Fruit fly (Drosophila melanogaster) whole organism, adult: ENCODE data around the gene CG33158.
A peak's percentile ranks its signal among the peaks of the same experiment; 100 is the strongest.

ENCODE experiments used
- CG11617 ChIP-seq: fragments of 200-800 bp; sonication (Bioruptor generic); optimal IDR thresholded peaks from 2 replicates; lab custom pipeline; 2017; ENCODE audit warnings: mild to moderate bottlenecking, missing biosample characterization, missing genetic modification reagents, missing genetic modification characterization
- CG12768 ChIP-seq: fragments of 200-800 bp; sonication (Bioruptor generic); optimal IDR thresholded peaks from 2 replicates; lab custom pipeline; 2017; ENCODE audit warnings: missing biosample characterization, missing genetic modification characterization, mild to moderate bottlenecking, moderate library complexity, missing genetic modification reagents
- CG14711 ChIP-seq: fragments of 200-800 bp; sonication (Bioruptor generic); optimal IDR thresholded peaks from 2 replicates; lab custom pipeline; 2018; ENCODE audit warnings: missing biosample characterization, mild to moderate bottlenecking, missing genetic modification characterization, moderate library complexity
- CG1620 ChIP-seq: fragments of 200-800 bp; sonication (Bioruptor generic); optimal IDR thresholded peaks from 2 replicates; lab custom pipeline; 2016; ENCODE audit warnings: missing biosample characterization, missing genetic modification characterization
- CG33017 ChIP-seq: fragments of 200-800 bp; sonication (Bioruptor generic); optimal IDR thresholded peaks from 2 replicates; lab custom pipeline; 2018; ENCODE audit warnings: missing biosample characterization, mild to moderate bottlenecking, missing genetic modification characterization, moderate library complexity
- CG5204 ChIP-seq: fragments of 200-800 bp; sonication (Bioruptor generic); optimal IDR thresholded peaks from 2 replicates; lab custom pipeline; 2016; ENCODE audit warnings: missing biosample characterization, missing genetic modification characterization
- CG7045 ChIP-seq: fragments of 200-800 bp; sonication (Bioruptor generic); optimal IDR thresholded peaks from 2 replicates; lab custom pipeline; 2017; ENCODE audit warnings: missing biosample characterization, mild to moderate bottlenecking, missing genetic modification characterization
- CG7101 ChIP-seq: fragments of 200-800 bp; sonication (Bioruptor generic); optimal IDR thresholded peaks from 2 replicates; lab custom pipeline; 2018; ENCODE audit warnings: missing biosample characterization, mild to moderate bottlenecking, missing genetic modification characterization, moderate library complexity
- Clk ChIP-seq: fragments of 200-800 bp; sonication (Bioruptor generic); optimal IDR thresholded peaks from 2 replicates; lab custom pipeline; 2017; ENCODE audit warnings: missing biosample characterization, missing genetic modification characterization
- Crg-1 ChIP-seq: fragments of 200-800 bp; sonication (Bioruptor generic); optimal IDR thresholded peaks from 2 replicates; lab custom pipeline; 2016; ENCODE audit warnings: missing biosample characterization, missing genetic modification characterization
- Hr96 ChIP-seq: fragments of 200-800 bp; sonication (Bioruptor generic); optimal IDR thresholded peaks from 2 replicates; lab custom pipeline; 2016; ENCODE audit warnings: missing biosample characterization, missing genetic modification characterization
- Mnt ChIP-seq: fragments of 200-800 bp; sonication (Bioruptor generic); optimal IDR thresholded peaks from 2 replicates; lab custom pipeline; 2016; ENCODE audit warnings: missing biosample characterization, mild to moderate bottlenecking, missing genetic modification characterization
- bab1 ChIP-seq: fragments of 200-800 bp; sonication (Bioruptor generic); optimal IDR thresholded peaks from 3 replicates; lab custom pipeline; 2019; ENCODE audit warnings: missing biosample characterization, mild to moderate bottlenecking, missing genetic modification characterization, moderate library complexity
- cic ChIP-seq: fragments of 200-800 bp; sonication (Bioruptor generic); optimal IDR thresholded peaks from 2 replicates; lab custom pipeline; 2017; ENCODE audit warnings: missing biosample characterization, mild to moderate bottlenecking, missing genetic modification characterization, moderate library complexity
- cnc ChIP-seq, 2 experiments: fragments of >200 bp; optimal IDR thresholded peaks; 2 replicates each; lab custom pipeline; 2017
- kay ChIP-seq: fragments of 200-800 bp; sonication (Bioruptor generic); peaks from one replicate; lab custom pipeline; 2016; ENCODE audit warnings: missing biosample characterization, missing genetic modification characterization, borderline replicate concordance
- ovo ChIP-seq: fragments of 200-800 bp; sonication (Bioruptor generic); optimal IDR thresholded peaks from 2 replicates; lab custom pipeline; 2016; ENCODE audit warnings: missing biosample characterization, missing genetic modification characterization
- pad ChIP-seq: fragments of 200-800 bp; sonication (Bioruptor generic); optimal IDR thresholded peaks from 3 replicates; lab custom pipeline; 2017; ENCODE audit warnings: missing biosample characterization, missing genetic modification characterization, mild to moderate bottlenecking, moderate library complexity, missing genetic modification reagents
- tj ChIP-seq: fragments of 200-800 bp; sonication (Bioruptor generic); optimal IDR thresholded peaks from 3 replicates; lab custom pipeline; 2017; ENCODE audit warnings: missing biosample characterization, mild to moderate bottlenecking, missing genetic modification characterization, moderate library complexity
- toe ChIP-seq: fragments of 200-800 bp; sonication (Bioruptor generic); optimal IDR thresholded peaks from 2 replicates; lab custom pipeline; 2016; ENCODE audit warnings: missing biosample characterization, missing genetic modification characterization

Gene CG33158

DNA sequence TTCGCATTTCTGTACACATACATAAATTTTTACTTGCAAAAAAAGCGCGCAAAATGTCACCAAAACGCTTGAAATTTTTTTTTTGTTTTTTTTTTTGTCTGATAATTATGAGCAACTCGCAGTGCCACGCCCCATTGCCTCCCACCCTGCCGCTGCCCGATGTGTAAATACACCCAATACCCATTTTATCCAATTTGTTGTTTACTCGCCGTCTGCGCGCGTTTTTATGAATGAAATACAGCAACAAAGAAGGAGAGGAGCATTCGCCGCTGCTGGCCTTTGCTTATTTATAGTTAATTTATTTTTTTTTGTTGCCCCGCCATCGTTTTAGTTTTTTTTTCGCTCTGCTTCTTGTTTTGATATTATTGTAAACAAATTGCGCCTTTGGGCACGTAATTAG lies 58.3 kb downstream of the CG33158 start:
- no peak for TF ChIP-seq CG5204 (GFP tag; lab: Kevin White, UChicago)
- TF ChIP-seq Hr96 (GFP tag; lab: Kevin White, UChicago) = no peak
- TF ChIP-seq CG12768 = no peak
- TF ChIP-seq cnc (optimal IDR thresholded peaks at IDR 0.05; lab: Kevin White, UChicago) = no peak
- no peak for TF ChIP-seq CG14711 (tag; lab: Kevin White, UChicago)
- no peak for TF ChIP-seq CG33017
- no peak for TF ChIP-seq ovo (GFP tag; lab: Kevin White, UChicago)
- no peak for TF ChIP-seq cic (GFP tag; lab: Kevin White, UChicago)
- TF ChIP-seq CG7045 (GFP tag; lab: Kevin White, UChicago) = no peak
- TF ChIP-seq Mnt (GFP tag; lab: Kevin White, UChicago) = no peak
- TF ChIP-seq pad = no peak
- TF ChIP-seq tj = no peak
- no peak for TF ChIP-seq bab1 (GFP tag; lab: Kevin White, UChicago)
- no peak for TF ChIP-seq CG1620

DNA sequence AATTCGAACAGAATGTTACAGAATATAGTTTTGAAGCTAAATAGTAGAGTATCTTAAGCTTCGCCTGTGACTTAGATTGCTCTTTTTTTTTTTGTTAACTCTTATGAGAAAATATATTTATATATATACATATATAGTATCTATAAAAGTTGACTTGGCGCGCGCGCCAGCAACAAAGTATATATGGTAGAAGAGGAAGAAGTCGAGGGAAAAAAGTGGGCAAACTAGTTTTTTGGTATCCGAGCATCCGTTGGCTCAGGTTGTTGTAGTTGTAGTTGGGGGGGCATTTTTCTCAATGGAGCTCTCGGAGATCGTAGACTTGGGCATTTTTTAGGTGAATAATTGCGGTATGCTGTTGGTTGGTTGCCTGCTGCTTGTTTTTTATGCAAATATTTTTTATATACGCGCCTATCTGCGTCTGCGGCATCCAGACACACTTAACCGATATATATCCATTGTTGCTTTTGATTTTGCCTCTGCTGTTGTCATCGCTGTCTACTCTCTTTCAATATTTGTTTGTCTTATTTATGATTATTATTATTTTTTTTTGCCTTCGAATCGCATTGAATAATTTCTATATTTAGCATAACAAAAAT lies 59.3 kb downstream of the CG33158 start:
- no peak for TF ChIP-seq CG1620
- TF ChIP-seq CG33017 = no peak
- TF ChIP-seq ovo (GFP tag; lab: Kevin White, UChicago) = no peak
- no peak for TF ChIP-seq CG14711 (tag; lab: Kevin White, UChicago)
- TF ChIP-seq cnc (optimal IDR thresholded peaks at IDR 0.05; lab: Kevin White, UChicago) = no peak
- TF ChIP-seq CG11617 (GFP tag; lab: Kevin White, UChicago) = no peak
- TF ChIP-seq CG7101 (tag; lab: Kevin White, UChicago) = no peak
- TF ChIP-seq tj = no peak
- TF ChIP-seq bab1 (GFP tag; lab: Kevin White, UChicago) = no peak
- TF ChIP-seq Clk (GFP tag; lab: Kevin White, UChicago) = no peak
- no peak for TF ChIP-seq CG12768
- no peak for TF ChIP-seq toe

DNA sequence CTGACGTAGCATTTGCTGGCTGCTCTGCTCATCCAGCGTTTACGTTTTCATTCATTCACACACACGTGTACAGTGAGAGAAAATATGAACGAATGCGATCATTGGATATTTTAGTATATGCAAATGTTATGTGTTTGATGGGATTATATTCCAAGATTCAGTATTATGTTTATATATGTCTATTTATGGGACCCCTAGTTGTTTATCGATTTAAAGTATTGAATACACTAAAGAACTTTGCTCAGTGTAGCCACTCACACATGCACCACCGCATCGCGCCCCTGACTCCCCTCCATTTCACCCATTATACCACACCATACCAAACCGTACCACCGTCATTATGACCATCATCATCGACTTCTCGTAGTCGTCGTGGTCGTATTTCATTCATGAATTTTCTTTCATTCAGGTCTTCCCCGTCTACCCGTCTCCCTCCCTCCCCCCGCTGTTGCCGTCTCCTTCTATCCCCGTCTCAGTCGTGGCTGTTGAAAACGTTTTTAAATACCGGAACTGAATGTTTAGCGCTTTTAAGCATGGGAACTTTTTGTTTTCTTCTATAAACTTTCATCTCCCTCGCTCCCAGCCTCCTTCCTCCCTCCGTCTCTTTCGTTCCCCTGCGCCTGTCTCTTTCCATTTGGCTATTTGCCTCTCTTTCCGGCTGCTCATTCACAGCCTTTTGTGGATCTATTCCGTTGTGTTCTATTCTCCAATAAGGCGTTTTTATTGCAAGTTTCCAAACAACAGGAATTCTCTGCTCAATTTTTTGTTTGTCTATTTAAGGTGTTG lies 61.2 kb downstream of the CG33158 start:
- TF ChIP-seq bab1 (GFP tag; lab: Kevin White, UChicago) = peak; percentile 85
- TF ChIP-seq Mnt (GFP tag; lab: Kevin White, UChicago) = no peak
- TF ChIP-seq Crg-1 (GFP tag; lab: Kevin White, UChicago) = peak; percentile 11
- no peak for TF ChIP-seq kay
- TF ChIP-seq toe = no peak
- peak; percentile 51 for TF ChIP-seq pad
- peak; percentile 51 for TF ChIP-seq CG5204 (GFP tag; lab: Kevin White, UChicago)
- TF ChIP-seq CG1620 = peak; percentile 15
- no peak for TF ChIP-seq cnc (optimal IDR thresholded peaks at IDR 0.05; lab: Kevin White, UChicago)
- peak; percentile 75 for TF ChIP-seq CG14711 (tag; lab: Kevin White, UChicago)
- TF ChIP-seq CG7101 (tag; lab: Kevin White, UChicago) = peak; percentile 78
- TF ChIP-seq CG33017 = peak; percentile 18
- TF ChIP-seq ovo (GFP tag; lab: Kevin White, UChicago) = peak; percentile 1
- peak; percentile 14 for TF ChIP-seq CG11617 (GFP tag; lab: Kevin White, UChicago)
- no peak for TF ChIP-seq Clk (GFP tag; lab: Kevin White, UChicago)
- no peak for TF ChIP-seq CG12768
- peak; percentile 87 for TF ChIP-seq tj
- TF ChIP-seq cic (GFP tag; lab: Kevin White, UChicago) = peak; percentile 74
- peak; percentile 18 for TF ChIP-seq CG7045 (GFP tag; lab: Kevin White, UChicago)
- peak; percentile 50 for TF ChIP-seq Hr96 (GFP tag; lab: Kevin White, UChicago)

DNA sequence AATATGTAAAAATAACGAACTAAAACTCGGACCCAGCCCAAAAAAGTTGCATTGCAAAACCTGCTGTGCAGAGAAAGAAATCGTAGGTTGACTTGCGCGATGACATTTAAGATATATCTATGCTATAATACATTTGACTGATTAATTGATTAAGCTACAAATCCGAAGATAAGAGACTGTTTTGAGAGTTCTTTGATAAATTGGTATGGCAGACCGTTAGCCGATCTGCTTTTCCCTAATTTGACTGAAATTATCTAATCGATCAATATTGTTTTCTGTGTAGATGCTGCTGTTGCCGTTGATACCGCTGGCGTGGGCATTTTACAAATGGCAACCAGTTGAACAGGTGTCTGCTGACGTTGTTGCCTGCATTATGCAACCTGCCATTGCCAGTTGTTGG lies 62.8 kb downstream of the CG33158 start:
- TF ChIP-seq CG5204 (GFP tag; lab: Kevin White, UChicago) = peak; percentile 28
- no peak for TF ChIP-seq pad
- peak; percentile 25 for TF ChIP-seq CG7045 (GFP tag; lab: Kevin White, UChicago)

DNA sequence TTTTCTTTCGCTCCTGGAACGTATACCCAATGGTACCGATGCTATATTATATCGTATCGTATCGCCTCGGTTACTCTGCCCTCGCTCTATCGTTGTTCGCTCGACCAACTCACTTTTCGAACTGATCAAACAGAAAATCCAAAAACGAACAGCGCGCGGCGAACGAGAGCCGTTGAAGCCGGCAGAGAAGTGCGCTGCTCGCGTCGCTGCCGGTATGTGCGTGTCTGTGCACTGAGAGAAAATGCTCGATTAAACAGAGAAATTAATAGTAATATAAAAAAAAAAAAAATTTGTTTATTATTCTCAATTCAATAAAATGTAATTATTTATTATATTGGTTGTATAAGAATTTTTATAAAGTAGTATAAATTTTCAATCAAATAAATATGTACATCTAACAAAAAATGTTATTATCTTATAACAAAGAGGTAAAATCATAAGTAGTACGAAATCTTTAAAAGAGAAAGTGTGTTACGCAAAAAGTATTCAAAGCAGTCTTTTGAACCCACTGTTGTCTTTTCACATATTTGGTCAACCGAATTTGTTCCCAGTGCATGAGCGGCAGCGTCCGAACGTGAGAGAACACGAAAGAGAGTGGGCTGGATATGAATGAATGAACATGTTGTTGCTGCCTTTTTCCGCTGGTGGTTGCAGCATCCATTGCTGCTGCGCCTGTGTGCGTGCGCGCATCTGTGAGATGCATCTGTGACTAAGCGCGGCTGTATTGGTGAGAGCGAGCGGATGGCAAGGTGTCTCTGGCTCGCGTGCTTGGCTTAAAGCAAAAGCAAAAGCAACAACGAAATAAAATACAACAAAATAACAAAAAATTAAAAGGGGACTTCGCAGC lies 64.3 kb downstream of the CG33158 start, which contains the start of gene aos:
Gene aos (minus strand): TSS at position 127 of the 847 bp plus-strand sequence.
- TF ChIP-seq tj = peak; percentile 28
- TF ChIP-seq CG33017 = peak; percentile 57
- TF ChIP-seq CG11617 (GFP tag; lab: Kevin White, UChicago) = peak; percentile 62
- TF ChIP-seq CG12768 = peak; percentile 17
- peak; percentile 42 for TF ChIP-seq bab1 (GFP tag; lab: Kevin White, UChicago)
- peak; percentile 41 for TF ChIP-seq CG7045 (GFP tag; lab: Kevin White, UChicago)
- peak; percentile 65 for TF ChIP-seq CG7101 (tag; lab: Kevin White, UChicago)
- TF ChIP-seq cic (GFP tag; lab: Kevin White, UChicago) = no peak
- TF ChIP-seq ovo (GFP tag; lab: Kevin White, UChicago) = no peak
- TF ChIP-seq CG1620 = no peak
- no peak for TF ChIP-seq kay
- TF ChIP-seq CG14711 (tag; lab: Kevin White, UChicago) = peak; percentile 58
- TF ChIP-seq pad = peak; percentile 37
